Fruit fly (Drosophila melanogaster) whole organism, pupa: ENCODE results near the gene CG32270.

Experiments used
- CG10348 ChIP-seq: fragments of 200-800 bp; sonication (Bioruptor generic); IDR thresholded peaks from 2 replicates; pipeline ENCODE4 v1.3.6; 2022; ENCODE audit warnings: missing biosample characterization, missing genetic modification characterization
- CG12605 ChIP-seq: fragments of 200-800 bp; sonication (Bioruptor generic); IDR thresholded peaks from 2 replicates; pipeline ENCODE4 v1.3.6; 2022; ENCODE audit warnings: missing biosample characterization, missing genetic modification characterization
- CG13204 ChIP-seq: fragments of 200-800 bp; sonication (Bioruptor generic); optimal IDR thresholded peaks from 2 replicates; lab custom pipeline; 2018; ENCODE audit warnings: missing biosample characterization, mild to moderate bottlenecking, missing genetic modification characterization, moderate library complexity
- CG14655 ChIP-seq: fragments of 200-800 bp; sonication (Bioruptor generic); optimal IDR thresholded peaks from 3 replicates; lab custom pipeline; 2017; ENCODE audit warnings: mild to moderate bottlenecking, missing biosample characterization, missing genetic modification reagents, missing genetic modification characterization
- CG15710 ChIP-seq: fragments of 200-800 bp; sonication (Bioruptor generic); optimal IDR thresholded peaks from 2 replicates; lab custom pipeline; 2018; ENCODE audit warnings: missing biosample characterization, mild to moderate bottlenecking, missing genetic modification characterization, moderate library complexity
- CG17806 ChIP-seq: fragments of 200-800 bp; sonication (Bioruptor generic); optimal IDR thresholded peaks from 2 replicates; lab custom pipeline; 2018; ENCODE audit warnings: missing biosample characterization, mild to moderate bottlenecking, missing genetic modification characterization, moderate library complexity
- CG32121 ChIP-seq: fragments of 200-800 bp; sonication (Bioruptor generic); IDR thresholded peaks from 2 replicates; pipeline ENCODE4 v1.3.6; 2022; ENCODE audit warnings: missing biosample characterization, missing genetic modification characterization
- CG34367 ChIP-seq: fragments of 200-800 bp; sonication (Bioruptor generic); optimal IDR thresholded peaks from 2 replicates; lab custom pipeline; 2018; ENCODE audit warnings: missing biosample characterization, mild to moderate bottlenecking, missing genetic modification characterization
- CG4496 ChIP-seq: fragments of 200-800 bp; sonication (Bioruptor generic); IDR thresholded peaks from 3 replicates; pipeline ENCODE4 v1.3.6; 2022; ENCODE audit warnings: missing biosample characterization, missing genetic modification characterization
- CG8159 ChIP-seq: fragments of 200-800 bp; sonication (Bioruptor generic); optimal IDR thresholded peaks from 3 replicates; lab custom pipeline; 2018; ENCODE audit warnings: missing biosample characterization, mild to moderate bottlenecking, missing genetic modification characterization, moderate library complexity
- CG8301 ChIP-seq: fragments of 200-800 bp; sonication (Bioruptor generic); optimal IDR thresholded peaks from 2 replicates; lab custom pipeline; 2018; ENCODE audit warnings: missing biosample characterization, mild to moderate bottlenecking, missing genetic modification characterization
- CG9948 ChIP-seq: fragments of 200-800 bp; sonication (Bioruptor generic); optimal IDR thresholded peaks from 2 replicates; lab custom pipeline; 2018; ENCODE audit warnings: missing biosample characterization, mild to moderate bottlenecking, missing genetic modification characterization, moderate library complexity
- D1 ChIP-seq: fragments of 200-800 bp; sonication (Bioruptor generic); optimal IDR thresholded peaks from 2 replicates; lab custom pipeline; 2018; ENCODE audit warnings: missing biosample characterization, mild to moderate bottlenecking, missing genetic modification characterization, moderate library complexity
- EcR ChIP-seq: fragments of 200-800 bp; sonication (Bioruptor generic); optimal IDR thresholded peaks from 3 replicates; lab custom pipeline; 2019; ENCODE audit warnings: missing biosample characterization, missing genetic modification characterization, mild to moderate bottlenecking, moderate library complexity, missing genetic modification reagents
- Ets98B ChIP-seq: fragments of 200-800 bp; sonication (Bioruptor generic); IDR thresholded peaks from 2 replicates; pipeline ENCODE4 v1.3.6; 2022; ENCODE audit warnings: missing biosample characterization, missing genetic modification characterization
- Pif1A ChIP-seq: fragments of 200-800 bp; sonication (Bioruptor generic); optimal IDR thresholded peaks from 3 replicates; lab custom pipeline; 2016; ENCODE audit warnings: missing biosample characterization, missing genetic modification characterization
- Pif1B ChIP-seq: fragments of 200-800 bp; sonication (Bioruptor generic); optimal IDR thresholded peaks from 3 replicates; lab custom pipeline; 2016; ENCODE audit warnings: missing biosample characterization, missing genetic modification characterization
- Snoo ChIP-seq: fragments of 200-800 bp; sonication (Bioruptor generic); optimal IDR thresholded peaks from 3 replicates; lab custom pipeline; 2017; ENCODE audit warnings: missing biosample characterization, mild to moderate bottlenecking, missing genetic modification characterization, inconsistent platforms
- fd96Ca ChIP-seq: fragments of 200-800 bp; sonication (Bioruptor generic); IDR thresholded peaks from 3 replicates; pipeline ENCODE4 v1.3.6; 2022; ENCODE audit warnings: missing biosample characterization, missing genetic modification characterization
- gl ChIP-seq: fragments of 200-800 bp; sonication (Bioruptor generic); optimal IDR thresholded peaks from 2 replicates; lab custom pipeline; 2018; ENCODE audit warnings: missing biosample characterization, mild to moderate bottlenecking, missing genetic modification characterization
- rn ChIP-seq: fragments of 200-800 bp; sonication (Bioruptor generic); IDR thresholded peaks from 2 replicates; pipeline ENCODE4 v1.3.6; 2022; ENCODE audit warnings: missing biosample characterization, missing genetic modification characterization

The CG32270 gene

DNA sequence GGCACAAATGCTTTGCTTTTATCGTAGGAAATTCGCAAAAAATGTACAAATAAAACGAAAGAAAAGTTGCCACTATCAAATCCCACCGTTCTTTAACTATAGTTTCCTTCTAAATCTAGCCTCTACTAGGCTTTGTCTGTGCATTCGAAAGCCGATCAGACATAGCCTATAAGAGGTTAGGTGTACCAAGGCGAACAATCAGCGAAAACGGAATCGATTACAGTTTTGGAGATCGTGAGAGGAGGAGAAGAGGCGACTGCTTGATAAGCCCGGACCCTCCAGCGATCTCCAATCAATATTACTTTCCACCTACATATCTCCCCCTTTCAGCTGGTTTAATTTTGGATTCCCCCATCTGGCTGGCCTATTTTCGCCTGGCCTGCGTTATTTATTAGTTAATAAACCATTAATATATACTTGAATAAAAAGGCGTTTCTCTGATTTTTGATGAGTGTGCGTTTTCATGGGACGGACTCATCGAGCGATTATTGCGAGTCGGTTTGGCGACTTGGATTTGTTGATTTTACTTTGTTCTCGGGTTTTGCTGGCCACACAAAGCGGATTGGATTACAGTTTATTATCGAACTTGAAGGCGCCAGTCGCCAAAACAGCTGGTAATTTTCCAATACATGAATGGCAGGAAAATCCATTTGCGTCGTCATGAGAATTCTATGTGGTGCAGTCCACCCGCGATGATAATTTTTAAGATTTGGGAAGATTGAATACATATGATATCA lies 42.3 kb upstream of the CG32270 start:
- TF ChIP-seq CG9948 (no peak), CG34367 (tag; lab: Kevin White, UChicago) (no peak), gl (tag; lab: Kevin White, UChicago) (no peak), CG4496 (no peak), fd96Ca (no peak), Pif1A (no peak), D1 (no peak), CG8159 (tag; lab: Kevin White, UChicago) (no peak), Pif1B (no peak), CG12605 (no peak), CG13204 (GFP tag; lab: Kevin White, UChicago) (no peak), EcR (GFP tag; lab: Kevin White, UChicago) (no peak), CG17806 (tag; lab: Kevin White, UChicago) (no peak), Ets98B (GFP tag; lab: Robert Waterston, UW) (no peak), Snoo (tag; lab: Kevin White, UChicago) (no peak), CG14655 (no peak), CG32121 (GFP tag; lab: Robert Waterston, UW) (no peak), rn (GFP tag; lab: Robert Waterston, UW) (no peak), CG10348 (no peak)

DNA sequence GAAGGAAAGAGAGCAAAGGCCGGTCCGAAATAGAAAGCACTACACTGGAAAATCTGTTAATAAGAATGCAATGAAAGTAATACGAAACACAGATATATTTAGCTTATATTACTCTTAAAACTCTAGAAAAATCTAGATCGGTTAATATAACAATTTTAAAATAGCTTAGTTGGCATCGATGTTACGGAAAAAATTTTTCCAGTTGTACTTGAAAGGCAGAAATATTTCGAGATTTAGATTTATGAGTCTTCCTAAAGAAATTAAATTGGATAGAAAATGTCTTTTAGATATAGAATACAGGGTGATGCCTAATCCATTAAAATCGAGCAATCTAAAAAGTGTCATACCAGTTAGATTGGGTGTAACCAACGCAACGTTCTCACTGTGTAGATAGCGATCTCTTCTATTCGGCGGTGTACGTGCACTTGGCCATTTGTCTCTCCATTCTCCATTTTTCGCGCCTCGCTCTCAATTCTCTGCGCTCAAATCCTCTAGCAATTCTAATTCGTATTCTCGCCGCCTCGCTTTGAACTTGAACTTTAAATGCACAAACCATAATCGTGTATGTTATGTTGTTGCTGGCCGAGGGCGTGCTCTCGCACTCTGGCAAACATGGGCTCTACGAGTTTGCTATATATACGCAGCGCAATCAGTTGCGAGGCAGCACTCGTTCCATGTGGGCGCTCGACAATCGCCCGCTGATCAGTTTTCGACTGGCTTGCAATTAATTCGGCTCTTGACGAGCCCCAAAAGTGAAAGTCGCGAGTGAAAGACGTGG lies 41.4 kb upstream of the CG32270 start:
- TF ChIP-seq gl (tag; lab: Kevin White, UChicago) (no peak), Snoo (tag; lab: Kevin White, UChicago) (no peak), CG32121 (GFP tag; lab: Robert Waterston, UW) (peak; percentile 80), fd96Ca (peak; percentile 78), CG8301 (tag; lab: Kevin White, UChicago) (peak; percentile 96), rn (GFP tag; lab: Robert Waterston, UW) (peak; percentile 12; the same call in 1 of the 2 replicates), EcR (GFP tag; lab: Kevin White, UChicago) (no peak), CG10348 (peak; percentile 73), Ets98B (GFP tag; lab: Robert Waterston, UW) (peak; percentile 76), CG34367 (tag; lab: Kevin White, UChicago) (peak; percentile 72), Pif1B (peak; percentile 72), CG13204 (GFP tag; lab: Kevin White, UChicago) (peak; percentile 34), Pif1A (peak; percentile 81), CG12605 (0 out of 2 replicates have a peak, but pooled peaks have one; percentile 8), CG9948 (peak; percentile 85), CG8159 (tag; lab: Kevin White, UChicago) (peak; percentile 63), D1 (peak; percentile 52), CG4496 (peak; percentile 85), CG14655 (peak; percentile 98), CG17806 (tag; lab: Kevin White, UChicago) (peak; percentile 71), CG15710 (tag; lab: Kevin White, UChicago) (peak; percentile 64)

DNA sequence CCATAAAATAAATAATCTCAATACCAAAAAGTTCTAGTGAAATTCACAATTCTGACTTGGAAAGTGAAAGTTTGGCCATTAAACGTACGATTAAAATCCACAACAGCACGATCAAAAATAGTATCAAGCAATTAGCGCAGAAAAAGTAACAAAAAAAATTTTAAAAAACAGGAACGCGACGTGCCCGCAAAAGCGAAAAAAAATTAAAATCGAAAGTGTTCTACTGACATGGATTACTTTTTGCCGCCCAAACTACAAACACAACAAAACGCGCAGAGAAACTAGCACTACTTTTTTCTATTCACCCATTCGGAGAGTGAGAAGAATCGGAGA lies 40.8 kb upstream of the CG32270 start:
- TF ChIP-seq gl (tag; lab: Kevin White, UChicago) (no peak), CG13204 (GFP tag; lab: Kevin White, UChicago) (no peak), Pif1A (no peak), CG9948 (no peak), CG12605 (no peak), CG15710 (tag; lab: Kevin White, UChicago) (no peak), rn (GFP tag; lab: Robert Waterston, UW) (no peak), EcR (GFP tag; lab: Kevin White, UChicago) (no peak), fd96Ca (no peak), D1 (no peak)

DNA sequence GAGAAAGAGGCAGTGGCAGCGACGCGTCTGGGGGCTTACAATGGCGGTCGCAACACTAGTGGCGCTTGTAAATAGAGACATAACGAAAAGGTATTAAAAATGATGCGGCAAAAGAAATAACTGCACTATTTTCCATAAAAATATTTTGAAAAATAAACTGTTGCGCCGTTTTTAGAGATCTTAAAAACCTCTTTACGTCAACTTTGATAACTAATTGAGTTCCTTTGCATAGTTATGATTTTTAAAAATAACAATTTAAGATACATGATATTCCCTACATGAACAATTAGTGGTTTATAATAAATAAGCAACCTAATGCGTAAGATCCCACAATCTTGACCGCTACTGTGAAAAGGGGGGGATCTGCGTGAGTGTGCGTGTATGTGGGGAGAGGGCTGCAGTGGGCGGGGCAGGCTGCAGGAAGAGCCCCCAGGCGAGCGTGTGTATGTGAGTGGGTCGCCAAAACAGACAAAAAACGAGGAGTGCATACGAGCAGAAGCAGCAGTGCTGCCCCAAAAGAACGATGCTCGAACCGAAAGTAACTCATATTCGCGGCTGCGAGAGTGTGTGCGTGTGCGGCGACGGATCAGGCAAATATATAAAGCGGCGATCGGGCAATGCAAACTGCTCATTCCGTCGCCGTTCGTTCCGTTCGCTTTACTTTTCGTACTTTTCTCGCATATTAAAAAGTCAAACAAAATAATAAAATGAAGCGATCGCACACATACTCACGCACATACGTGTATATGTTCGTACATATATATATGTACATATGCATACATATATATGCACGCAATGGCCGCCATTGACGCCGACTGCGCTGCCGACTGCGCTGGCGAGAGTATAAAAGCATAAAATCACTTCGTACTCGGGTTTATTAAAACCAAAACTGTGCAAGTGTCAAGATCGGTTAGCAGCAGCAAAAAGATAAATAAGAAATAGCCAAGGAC lies 40.2 kb upstream of the CG32270 start:
- TF ChIP-seq CG8159 (tag; lab: Kevin White, UChicago) (peak; percentile 99), CG12605 (peak; percentile 72), EcR (GFP tag; lab: Kevin White, UChicago) (peak; percentile 90), D1 (peak; percentile 97), CG10348 (no peak; the same call in 1 of the 2 replicates), CG4496 (peak; percentile 67), fd96Ca (peak; percentile 82; the same call in 2 of the 3 replicates), CG9948 (peak; percentile 98), gl (tag; lab: Kevin White, UChicago) (peak; percentile 84), Pif1A (peak; percentile 96), CG17806 (tag; lab: Kevin White, UChicago) (peak; percentile 95), rn (GFP tag; lab: Robert Waterston, UW) (peak; percentile 66; the same call in 1 of the 2 replicates), CG15710 (tag; lab: Kevin White, UChicago) (peak; percentile 98), Snoo (tag; lab: Kevin White, UChicago) (peak; percentile 47), CG8301 (tag; lab: Kevin White, UChicago) (peak; percentile 91), Ets98B (GFP tag; lab: Robert Waterston, UW) (peak; percentile 69), CG34367 (tag; lab: Kevin White, UChicago) (peak; percentile 96), Pif1B (peak; percentile 94), CG14655 (peak; percentile 93), CG32121 (GFP tag; lab: Robert Waterston, UW) (peak; percentile 83), CG13204 (GFP tag; lab: Kevin White, UChicago) (peak; percentile 94)
